Worm (Caenorhabditis elegans): Measurements from ENCODE around the gene F26F4.6.

- TF ChIP-seq him-1 (tag; optimal IDR thresholded peaks at IDR 0.05): no peak
- no peak for TF ChIP-seq W03F9.2 (tag; optimal IDR thresholded peaks at IDR 0.05)
- TF ChIP-seq dao-5 (tag; optimal IDR thresholded peaks at IDR 0.05): no peak
Observed at ce11 chrIII:4903784-4904183, 10.3 kb upstream of the F26F4.6 start, which contains the start of gene kbp-2.
